Worm (Caenorhabditis elegans) whole organism, L2 larva: ENCODE measurements around the gene sel-12.
A peak's percentile ranks its signal among the peaks of the same experiment; 100 is the strongest.

Experiments used
- C34F6.9 ChIP-seq: fragments of 150-350 bp; optimal IDR thresholded peaks from 2 replicates; lab custom pipeline; 2014; ENCODE audit warnings: missing biosample characterization, missing genetic modification characterization
- F13H6.1 ChIP-seq: sonication (generic microtip); optimal IDR thresholded peaks from 2 replicates; lab custom pipeline; 2016; ENCODE audit warnings: missing genetic modification characterization, missing compliant biosample characterization
- R02D3.7 ChIP-seq: fragments of 150-350 bp; optimal IDR thresholded peaks from 2 replicates; lab custom pipeline; 2014; ENCODE audit warnings: missing biosample characterization, missing genetic modification characterization
- Y55F3AM.14 ChIP-seq: fragments of 200-800 bp; sonication (Bioruptor generic); optimal IDR thresholded peaks from 2 replicates; lab custom pipeline; 2018; ENCODE audit warnings: mild to moderate bottlenecking, missing genetic modification characterization, missing compliant biosample characterization
- ZK546.5 ChIP-seq: sonication (generic microtip); optimal IDR thresholded peaks from 2 replicates; lab custom pipeline; 2017; ENCODE audit warnings: missing biosample characterization, missing genetic modification characterization
- alr-1 ChIP-seq: fragments of 150-350 bp; optimal IDR thresholded peaks from 2 replicates; lab custom pipeline; 2014; ENCODE audit warnings: missing biosample characterization, missing genetic modification characterization
- aly-2 ChIP-seq: fragments of 150-350 bp; optimal IDR thresholded peaks from 2 replicates; lab custom pipeline; 2014; ENCODE audit warnings: missing biosample characterization, missing genetic modification characterization
- ama-1 ChIP-seq: fragments of 150-350 bp; optimal IDR thresholded peaks from 2 replicates; lab custom pipeline; 2018; ENCODE audit warnings: inconsistent platforms
- blmp-1 ChIP-seq: sonication (generic microtip); optimal IDR thresholded peaks from 2 replicates; lab custom pipeline; 2017; ENCODE audit warnings: missing genetic modification characterization, mild to moderate bottlenecking, missing compliant biosample characterization, antibody characterized with exemption, moderate library complexity; ENCODE audit not compliant: insufficient read depth
- ceh-16 ChIP-seq: fragments of 150-350 bp; optimal IDR thresholded peaks from 2 replicates; lab custom pipeline; 2014; ENCODE audit warnings: missing biosample characterization, missing genetic modification characterization
- ceh-82 ChIP-seq: fragments of 150-350 bp; optimal IDR thresholded peaks from 2 replicates; lab custom pipeline; 2014; ENCODE audit warnings: missing biosample characterization, missing genetic modification characterization
- crh-2 ChIP-seq: sonication (generic microtip); optimal IDR thresholded peaks from 2 replicates; lab custom pipeline; 2017; ENCODE audit warnings: missing biosample characterization, missing genetic modification characterization
- dmd-4 ChIP-seq: sonication (generic microtip); optimal IDR thresholded peaks from 2 replicates; lab custom pipeline; 2017; ENCODE audit warnings: missing biosample characterization, missing genetic modification characterization
- egl-27 ChIP-seq: sonication (generic microtip); optimal IDR thresholded peaks from 3 replicates; lab custom pipeline; 2017; ENCODE audit warnings: missing biosample characterization, missing genetic modification reagents, missing genetic modification characterization
- elt-1 ChIP-seq: fragments of 150-350 bp; optimal IDR thresholded peaks from 2 replicates; lab custom pipeline; 2014; ENCODE audit warnings: missing biosample characterization, missing genetic modification characterization
- elt-3 ChIP-seq: sonication (generic microtip); optimal IDR thresholded peaks from 2 replicates; lab custom pipeline; 2017; ENCODE audit warnings: missing biosample characterization, missing genetic modification characterization
- fos-1 ChIP-seq: fragments of 150-350 bp; optimal IDR thresholded peaks from 2 replicates; lab custom pipeline; 2014; ENCODE audit warnings: missing biosample characterization, missing genetic modification characterization
- gmeb-1 ChIP-seq: fragments of 150-350 bp; optimal IDR thresholded peaks from 2 replicates; lab custom pipeline; 2014; ENCODE audit warnings: missing biosample characterization, missing genetic modification characterization
- lin-11 ChIP-seq: fragments of 150-350 bp; sonication (generic microtip); optimal IDR thresholded peaks from 2 replicates; lab custom pipeline; 2014; ENCODE audit warnings: missing biosample characterization, missing genetic modification characterization, inconsistent platforms, mixed read lengths
- lin-13 ChIP-seq: fragments of 150-350 bp; optimal IDR thresholded peaks from 2 replicates; lab custom pipeline; 2014; ENCODE audit warnings: missing biosample characterization, missing genetic modification reagents, missing genetic modification characterization
- lin-39 ChIP-seq: fragments of 150-350 bp; optimal IDR thresholded peaks from 2 replicates; lab custom pipeline; 2014; ENCODE audit warnings: missing biosample characterization, missing genetic modification reagents, missing genetic modification characterization
- lsy-2 ChIP-seq, 2 experiments: fragments of 150-350 bp in 1 of 2; sonication (generic microtip) in 1 of 2; optimal IDR thresholded peaks; 2 replicates each; lab custom pipeline; 2014 to 2017; ENCODE audit warnings: missing biosample characterization in 2 of 2, missing genetic modification characterization in 2 of 2
- mab-5 ChIP-seq: fragments of 150-350 bp; optimal IDR thresholded peaks from 2 replicates; lab custom pipeline; 2014; ENCODE audit warnings: missing biosample characterization, missing genetic modification characterization
- mbf-1 ChIP-seq: sonication (generic microtip); optimal IDR thresholded peaks from 2 replicates; lab custom pipeline; 2017; ENCODE audit warnings: missing biosample characterization, missing genetic modification characterization
- mdl-1 ChIP-seq, 2 experiments: fragments of 150-350 bp in 1 of 2; sonication (generic microtip) in 1 of 2; optimal IDR thresholded peaks; 2 replicates each; lab custom pipeline; 2017; ENCODE audit warnings: missing biosample characterization in 2 of 2, missing genetic modification characterization in 2 of 2
- nhr-10 ChIP-seq: sonication (generic microtip); optimal IDR thresholded peaks from 2 replicates; lab custom pipeline; 2017; ENCODE audit warnings: missing biosample characterization, missing genetic modification characterization
- nhr-11 ChIP-seq: fragments of 150-350 bp; optimal IDR thresholded peaks from 2 replicates; lab custom pipeline; 2014; ENCODE audit warnings: missing biosample characterization, missing genetic modification characterization
- nhr-12 ChIP-seq: fragments of 150-350 bp; optimal IDR thresholded peaks from 2 replicates; lab custom pipeline; 2014; ENCODE audit warnings: missing biosample characterization, missing genetic modification characterization
- nhr-129 ChIP-seq: fragments of 150-350 bp; optimal IDR thresholded peaks from 2 replicates; lab custom pipeline; 2014; ENCODE audit warnings: missing biosample characterization, missing genetic modification characterization
- nhr-21 ChIP-seq: fragments of 150-350 bp; optimal IDR thresholded peaks from 2 replicates; lab custom pipeline; 2014; ENCODE audit warnings: missing biosample characterization, missing genetic modification characterization
- nhr-23 ChIP-seq: fragments of 150-350 bp; optimal IDR thresholded peaks from 2 replicates; lab custom pipeline; 2014; ENCODE audit warnings: missing biosample characterization, missing genetic modification reagents, missing genetic modification characterization
- nhr-237 ChIP-seq: fragments of 150-350 bp; optimal IDR thresholded peaks from 2 replicates; lab custom pipeline; 2014; ENCODE audit warnings: missing biosample characterization, missing genetic modification characterization
- nhr-25 ChIP-seq: fragments of 150-350 bp; sonication (generic microtip); optimal IDR thresholded peaks from 3 replicates; lab custom pipeline; 2014; ENCODE audit warnings: missing biosample characterization, missing genetic modification characterization
- nhr-6 ChIP-seq: fragments of 150-350 bp; optimal IDR thresholded peaks from 2 replicates; lab custom pipeline; 2014; ENCODE audit warnings: missing biosample characterization, missing genetic modification characterization
- nhr-77 ChIP-seq: fragments of 150-350 bp; optimal IDR thresholded peaks from 2 replicates; lab custom pipeline; 2014; ENCODE audit warnings: missing biosample characterization, missing genetic modification characterization
- peb-1 ChIP-seq: fragments of 150-350 bp; optimal IDR thresholded peaks from 2 replicates; lab custom pipeline; 2014; ENCODE audit warnings: missing biosample characterization, missing genetic modification characterization
- sem-4 ChIP-seq: fragments of 150-350 bp; optimal IDR thresholded peaks from 2 replicates; lab custom pipeline; 2014; ENCODE audit warnings: missing biosample characterization, missing genetic modification reagents, missing genetic modification characterization
- skn-1 ChIP-seq: sonication (generic microtip); optimal IDR thresholded peaks from 2 replicates; lab custom pipeline; 2017; ENCODE audit warnings: missing biosample characterization, missing genetic modification characterization
- sma-3 ChIP-seq: sonication (generic microtip); optimal IDR thresholded peaks from 2 replicates; lab custom pipeline; 2016; ENCODE audit warnings: missing genetic modification reagents, missing genetic modification characterization, missing compliant biosample characterization
- sma-9 ChIP-seq, 2 experiments: fragments of 150-350 bp in 1 of 2; sonication (generic microtip) in 1 of 2; optimal IDR thresholded peaks; 2 replicates each; lab custom pipeline; 2014 to 2016; ENCODE audit warnings: missing genetic modification characterization in 2 of 2, mild to moderate bottlenecking in 1 of 2, missing biosample characterization in 1 of 2, missing compliant biosample characterization in 1 of 2, missing genetic modification reagents in 1 of 2, moderate library complexity in 1 of 2
- snpc-4 ChIP-seq: fragments of 150-350 bp; optimal IDR thresholded peaks from 2 replicates; lab custom pipeline; 2014; ENCODE audit warnings: missing biosample characterization, missing genetic modification characterization
- unc-39 ChIP-seq: fragments of 150-350 bp; optimal IDR thresholded peaks from 2 replicates; lab custom pipeline; 2014; ENCODE audit warnings: missing biosample characterization, missing genetic modification characterization
- unc-55 ChIP-seq: fragments of 150-350 bp; sonication (generic microtip); optimal IDR thresholded peaks from 3 replicates; lab custom pipeline; 2014; ENCODE audit warnings: missing biosample characterization, missing genetic modification reagents, missing genetic modification characterization
- unc-62 ChIP-seq: fragments of 150-350 bp; optimal IDR thresholded peaks from 2 replicates; lab custom pipeline; 2014; ENCODE audit warnings: missing biosample characterization, missing genetic modification reagents, missing genetic modification characterization
- zag-1 ChIP-seq: fragments of 150-350 bp; optimal IDR thresholded peaks from 2 replicates; lab custom pipeline; 2014; ENCODE audit warnings: missing biosample characterization, missing genetic modification characterization
- ztf-1 ChIP-seq: fragments of 200-800 bp; sonication (Bioruptor generic); conservative IDR thresholded peaks from 2 replicates; pipeline ENCODE4 v1.3.6; 2022; ENCODE audit warnings: missing genetic modification characterization, missing compliant biosample characterization
- ztf-11 ChIP-seq: sonication (generic microtip); optimal IDR thresholded peaks from 2 replicates; lab custom pipeline; 2017; ENCODE audit warnings: missing biosample characterization, missing genetic modification characterization
- ztf-4 ChIP-seq: fragments of 150-350 bp; optimal IDR thresholded peaks from 2 replicates; lab custom pipeline; 2014; ENCODE audit warnings: missing biosample characterization, missing genetic modification characterization

The sel-12 gene

ce11 chrX:949466-949865 lies 33.8 kb downstream of the sel-12 start:
- peak; percentile 78 for TF ChIP-seq sma-3 (GFP tag; lab: Kevin White, UChicago)
- TF ChIP-seq nhr-77 (tag; lab: Kevin White, UChicago), result no peak
- TF ChIP-seq dmd-4 (tag; lab: Kevin White, UChicago), result no peak
- TF ChIP-seq unc-55 (GFP tag; lab: Kevin White, UChicago), result peak; percentile 99
- TF ChIP-seq nhr-6 (tag; lab: Kevin White, UChicago), result peak; percentile 93
- TF ChIP-seq sem-4, result peak; percentile 94
- TF ChIP-seq ceh-16, result peak; percentile 84
- TF ChIP-seq R02D3.7 (tag; lab: Kevin White, UChicago), result no peak
- TF ChIP-seq nhr-25 (tag; lab: Kevin White, UChicago), result peak; percentile 75
- TF ChIP-seq Y55F3AM.14 (GFP tag; lab: Kevin White, UChicago), result peak; percentile 91
- TF ChIP-seq unc-62 (GFP tag; lab: Kevin White, UChicago), result peak; percentile 51
- peak; percentile 57 for TF ChIP-seq blmp-1
- TF ChIP-seq mab-5 (tag; lab: Kevin White, UChicago), result peak; percentile 96
- peak; percentile 58 for TF ChIP-seq nhr-10 (tag; lab: Kevin White, UChicago)
- peak; percentile 94 for TF ChIP-seq egl-27 (tag; lab: Kevin White, UChicago)
- no peak for TF ChIP-seq nhr-11 (tag; lab: Kevin White, UChicago)
- TF ChIP-seq elt-3, result no peak
- TF ChIP-seq nhr-129 (tag; lab: Kevin White, UChicago), result peak; percentile 98
- no peak for TF ChIP-seq nhr-12
- peak; percentile 97 for TF ChIP-seq zag-1 (tag; lab: Kevin White, UChicago)
- no peak for TF ChIP-seq ceh-82 (tag; lab: Kevin White, UChicago)
- TF ChIP-seq mdl-1 (tag; optimal IDR thresholded peaks at IDR 0.05; lab: Kevin White, UChicago), result peak in 1 of 2 experiments; percentile 82
- TF ChIP-seq crh-2 (tag; lab: Kevin White, UChicago), result peak; percentile 85
- TF ChIP-seq snpc-4 (tag; lab: Kevin White, UChicago), result peak; percentile 74
- TF ChIP-seq lin-39 (tag; lab: Kevin White, UChicago), result peak; percentile 71
- TF ChIP-seq aly-2 (tag; lab: Kevin White, UChicago), result peak; percentile 73
- TF ChIP-seq gmeb-1, result peak; percentile 64
- no peak for TF ChIP-seq ztf-1 (GFP tag; lab: Robert Waterston, UW)
- TF ChIP-seq skn-1 (tag; lab: Kevin White, UChicago), result peak; percentile 54
- no peak for TF ChIP-seq elt-1 (tag; lab: Kevin White, UChicago)
- TF ChIP-seq sma-9 (GFP tag; optimal IDR thresholded peaks at IDR 0.05; lab: Kevin White, UChicago), result peak; percentile 95
- no peak for TF ChIP-seq sma-9 (tag; optimal IDR thresholded peaks at IDR 0.05; lab: Kevin White, UChicago)
- no peak for TF ChIP-seq nhr-23 (tag; lab: Kevin White, UChicago)
- TF ChIP-seq ZK546.5 (tag; lab: Kevin White, UChicago), result peak; percentile 13
- TF ChIP-seq peb-1 (tag; lab: Kevin White, UChicago), result no peak
- TF ChIP-seq mbf-1, result no peak
- no peak for TF ChIP-seq nhr-237 (tag; lab: Kevin White, UChicago)
- peak; percentile 87 for TF ChIP-seq nhr-21 (tag; lab: Kevin White, UChicago)
- TF ChIP-seq alr-1, result no peak
- TF ChIP-seq lin-11 (tag; lab: Kevin White, UChicago), result peak; percentile 83
- no peak for TF ChIP-seq ama-1 (lab: Kevin White, UChicago)
- TF ChIP-seq C34F6.9 (tag; lab: Kevin White, UChicago), result peak; percentile 98
- peak; percentile 84 for TF ChIP-seq fos-1 (tag; lab: Kevin White, UChicago)
- peak; percentile 83 for TF ChIP-seq ztf-4 (tag; lab: Kevin White, UChicago)
- peak; percentile 91 for TF ChIP-seq lin-13 (GFP tag; lab: Kevin White, UChicago)
- TF ChIP-seq ztf-11, result peak; percentile 44
- peak; percentile 96 for TF ChIP-seq F13H6.1 (tag; lab: Kevin White, UChicago)
- peak; percentile 77 to 90 for TF ChIP-seq lsy-2 (tag; optimal IDR thresholded peaks at IDR 0.05; lab: Kevin White, UChicago)
- TF ChIP-seq unc-39 (tag; lab: Kevin White, UChicago), result peak; percentile 58
